Fruit fly (Drosophila melanogaster) whole organism, embryonic: Measurements from ENCODE around the gene IleRS-m.
A peak's percentile ranks its signal among the peaks of the same experiment; 100 is the strongest.

Experiments
- Ada2b ChIP-seq: fragments of 200-800 bp; sonication (Bioruptor generic); IDR thresholded peaks from 2 replicates; pipeline ENCODE4 v1.3.6; 2022; ENCODE audit warnings: missing biosample characterization, missing genetic modification characterization
- CG10274 ChIP-seq: fragments of 200-800 bp; sonication (Bioruptor generic); optimal IDR thresholded peaks from 3 replicates; lab custom pipeline; 2017; ENCODE audit warnings: missing biosample characterization, mild to moderate bottlenecking, missing genetic modification characterization
- CG10654 ChIP-seq: fragments of 200-800 bp; sonication (Bioruptor generic); optimal IDR thresholded peaks from 2 replicates; lab custom pipeline; 2016; ENCODE audit warnings: missing biosample characterization, missing genetic modification characterization
- CG11695 ChIP-seq: fragments of 200-800 bp; sonication (Bioruptor generic); IDR thresholded peaks from 3 replicates; pipeline ENCODE4 v1.3.6; 2022; ENCODE audit warnings: missing biosample characterization, missing genetic modification characterization
- CG11723 ChIP-seq: fragments of 200-800 bp; sonication (Bioruptor generic); optimal IDR thresholded peaks from 2 replicates; lab custom pipeline; 2017; ENCODE audit warnings: missing biosample characterization, mild to moderate bottlenecking, missing genetic modification characterization
- CG12104 ChIP-seq: fragments of 200-800 bp; sonication (Bioruptor generic); optimal IDR thresholded peaks from 3 replicates; lab custom pipeline; 2016; ENCODE audit warnings: missing biosample characterization, missing genetic modification characterization
- CG13287 ChIP-seq: fragments of 200-800 bp; sonication (Bioruptor generic); IDR thresholded peaks from 2 replicates; pipeline ENCODE4 v1.3.6; 2022; ENCODE audit warnings: missing biosample characterization, missing genetic modification characterization; ENCODE audit not compliant: partially characterized antibody
- CG13775 ChIP-seq: fragments of 200-800 bp; sonication (Bioruptor generic); optimal IDR thresholded peaks from 3 replicates; lab custom pipeline; 2017; ENCODE audit warnings: missing biosample characterization, mild to moderate bottlenecking, missing genetic modification characterization
- CG13894 ChIP-seq: fragments of 200-800 bp; sonication (Bioruptor generic); optimal IDR thresholded peaks from 3 replicates; lab custom pipeline; 2018; ENCODE audit warnings: missing biosample characterization, mild to moderate bottlenecking, missing genetic modification characterization, moderate library complexity
- CG14860 ChIP-seq: fragments of 200-800 bp; sonication (Bioruptor generic); IDR thresholded peaks from 3 replicates; pipeline ENCODE4 v1.3.6; 2022; ENCODE audit warnings: missing biosample characterization, missing genetic modification characterization; ENCODE audit not compliant: partially characterized antibody
- CG15514 ChIP-seq: fragments of 200-800 bp; sonication (Bioruptor generic); optimal IDR thresholded peaks from 3 replicates; lab custom pipeline; 2017; ENCODE audit warnings: missing biosample characterization, missing genetic modification characterization, mild to moderate bottlenecking, moderate library complexity, missing genetic modification reagents
- CG16813 ChIP-seq: fragments of 200-800 bp; sonication (Bioruptor generic); IDR thresholded peaks from 3 replicates; pipeline ENCODE4 v1.3.6; 2022; ENCODE audit warnings: missing biosample characterization, missing genetic modification characterization; ENCODE audit not compliant: partially characterized antibody
- CG17385 ChIP-seq: fragments of 200-800 bp; sonication (Bioruptor generic); optimal IDR thresholded peaks from 3 replicates; lab custom pipeline; 2018; ENCODE audit warnings: missing biosample characterization, mild to moderate bottlenecking, missing genetic modification characterization
- CG17802 ChIP-seq: fragments of 200-800 bp; sonication (Bioruptor generic); optimal IDR thresholded peaks from 2 replicates; lab custom pipeline; 2018; ENCODE audit warnings: missing biosample characterization, mild to moderate bottlenecking, missing genetic modification characterization, moderate library complexity
- CG33213 ChIP-seq: fragments of 200-800 bp; sonication (Bioruptor generic); optimal IDR thresholded peaks from 3 replicates; lab custom pipeline; 2016; ENCODE audit warnings: missing biosample characterization, missing genetic modification characterization
- CG33557 ChIP-seq: fragments of 200-800 bp; sonication (Bioruptor generic); optimal IDR thresholded peaks from 2 replicates; lab custom pipeline; 2019; ENCODE audit warnings: missing biosample characterization, mild to moderate bottlenecking, missing genetic modification characterization, moderate library complexity
- CG34224 ChIP-seq: fragments of 200-800 bp; sonication (Bioruptor generic); IDR thresholded peaks from 3 replicates; pipeline ENCODE4 v1.3.6; 2022; ENCODE audit warnings: missing biosample characterization, missing genetic modification characterization; ENCODE audit not compliant: partially characterized antibody
- CG6272 ChIP-seq: fragments of 200-800 bp; sonication (Bioruptor generic); IDR thresholded peaks from 2 replicates; pipeline ENCODE4 v1.3.6; 2022; ENCODE audit warnings: missing biosample characterization, missing genetic modification characterization
- CG6791 ChIP-seq: fragments of 200-800 bp; sonication (Bioruptor generic); IDR thresholded peaks from 3 replicates; pipeline ENCODE4 v1.3.6; 2022; ENCODE audit warnings: missing biosample characterization, missing genetic modification characterization; ENCODE audit not compliant: partially characterized antibody
- CG7963 ChIP-seq: fragments of 200-800 bp; sonication (Bioruptor generic); IDR thresholded peaks from 3 replicates; pipeline ENCODE4 v1.3.6; 2022; ENCODE audit warnings: missing biosample characterization, missing genetic modification characterization; ENCODE audit not compliant: partially characterized antibody
- CG8478 ChIP-seq: fragments of >200 bp; optimal IDR thresholded peaks from 2 replicates; lab custom pipeline; 2018
- CG8944 ChIP-seq: fragments of 200-800 bp; sonication (Bioruptor generic); optimal IDR thresholded peaks from 3 replicates; lab custom pipeline; 2016; ENCODE audit warnings: missing biosample characterization, missing genetic modification characterization
- CG9215 ChIP-seq: fragments of 200-800 bp; sonication (Bioruptor generic); IDR thresholded peaks from 2 replicates; pipeline ENCODE4 v1.3.6; 2022; ENCODE audit warnings: missing biosample characterization, missing genetic modification characterization
- CG9437 ChIP-seq: fragments of 200-800 bp; sonication (Bioruptor generic); optimal IDR thresholded peaks from 2 replicates; lab custom pipeline; 2018; ENCODE audit warnings: missing biosample characterization, mild to moderate bottlenecking, missing genetic modification characterization
- CG9797 ChIP-seq: fragments of 200-800 bp; sonication (Bioruptor generic); optimal IDR thresholded peaks from 3 replicates; lab custom pipeline; 2018; ENCODE audit warnings: missing biosample characterization, mild to moderate bottlenecking, missing genetic modification characterization
- Dll ChIP-seq: fragments of 200-800 bp; sonication (Bioruptor generic); IDR thresholded peaks from 4 replicates; pipeline ENCODE4 v1.3.6; 2022; ENCODE audit warnings: missing biosample characterization, missing genetic modification characterization; ENCODE audit not compliant: partially characterized antibody
- Dp ChIP-seq: fragments of 200-800 bp; sonication (Bioruptor generic); optimal IDR thresholded peaks from 2 replicates; lab custom pipeline; 2018; ENCODE audit warnings: missing biosample characterization, mild to moderate bottlenecking, missing genetic modification characterization, moderate library complexity
- E2f2 ChIP-seq: fragments of 200-800 bp; sonication (Bioruptor generic); IDR thresholded peaks from 2 replicates; pipeline ENCODE4 v1.3.6; 2022; ENCODE audit warnings: missing biosample characterization, missing genetic modification characterization
- HLHmδ ChIP-seq: fragments of 200-800 bp; sonication (Bioruptor generic); optimal IDR thresholded peaks from 2 replicates; lab custom pipeline; 2018; ENCODE audit warnings: missing biosample characterization, mild to moderate bottlenecking, missing genetic modification characterization, moderate library complexity
- Lpt ChIP-seq: fragments of >200 bp; optimal IDR thresholded peaks from 2 replicates; lab custom pipeline; 2018; ENCODE audit warnings: missing biosample characterization, missing genetic modification characterization
- MBD-R2 ChIP-seq: fragments of 200-800 bp; sonication (Bioruptor generic); IDR thresholded peaks from 2 replicates; pipeline ENCODE4 v1.3.6; 2022; ENCODE audit warnings: missing biosample characterization, missing genetic modification characterization
- MESR4 ChIP-seq: fragments of 200-800 bp; sonication (Bioruptor generic); optimal IDR thresholded peaks from 2 replicates; lab custom pipeline; 2018; ENCODE audit warnings: missing biosample characterization, mild to moderate bottlenecking, missing genetic modification characterization, moderate library complexity
- Med ChIP-seq: fragments of 200-800 bp; sonication (Bioruptor generic); peaks from one replicate; lab custom pipeline; 2016; ENCODE audit warnings: missing biosample characterization, missing genetic modification characterization, mild to moderate bottlenecking, inconsistent platforms, moderate library complexity
- Myb ChIP-seq: fragments of 200-800 bp; sonication (Bioruptor generic); optimal IDR thresholded peaks from 2 replicates; lab custom pipeline; 2016; ENCODE audit warnings: missing biosample characterization, missing genetic modification characterization
- Pdp1 ChIP-seq, 2 experiments: fragments of 200-800 bp; sonication (Bioruptor generic); optimal IDR thresholded peaks; 3 replicates each; lab custom pipeline; 2016; ENCODE audit warnings: missing biosample characterization in 2 of 2, missing genetic modification characterization in 2 of 2, mild to moderate bottlenecking in 1 of 2, moderate library complexity in 1 of 2
- TFAM ChIP-seq: fragments of 200-800 bp; sonication (Bioruptor generic); optimal IDR thresholded peaks from 2 replicates; lab custom pipeline; 2017; ENCODE audit warnings: missing biosample characterization, missing genetic modification characterization, inconsistent platforms
- ab ChIP-seq: fragments of 200-800 bp; sonication (Bioruptor generic); optimal IDR thresholded peaks from 2 replicates; lab custom pipeline; 2016; ENCODE audit warnings: missing biosample characterization, missing genetic modification characterization
- chinmo ChIP-seq: fragments of 200-800 bp; sonication (Bioruptor generic); IDR thresholded peaks from 4 replicates; pipeline ENCODE4 v1.3.6; 2022; ENCODE audit warnings: missing biosample characterization, missing genetic modification characterization; ENCODE audit not compliant: partially characterized antibody
- crc ChIP-seq: fragments of 200-800 bp; sonication (Bioruptor generic); optimal IDR thresholded peaks from 2 replicates; lab custom pipeline; 2016; ENCODE audit warnings: missing biosample characterization, missing genetic modification characterization
- crp ChIP-seq, 2 experiments: fragments of 200-800 bp; sonication (Bioruptor generic); optimal IDR thresholded peaks; 2 replicates in 1 of 2; 3 replicates in 1 of 2; lab custom pipeline; 2017; ENCODE audit warnings: missing biosample characterization in 2 of 2, missing genetic modification characterization in 2 of 2, mild to moderate bottlenecking in 1 of 2, moderate library complexity in 1 of 2
- en ChIP-seq: fragments of 200-800 bp; sonication (Bioruptor generic); optimal IDR thresholded peaks from 2 replicates; lab custom pipeline; 2016; ENCODE audit warnings: missing biosample characterization, missing genetic modification characterization
- hb ChIP-seq: fragments of 200-800 bp; sonication (Bioruptor generic); IDR thresholded peaks from 3 replicates; pipeline ENCODE4 v1.3.6; 2022; ENCODE audit warnings: missing biosample characterization, missing genetic modification characterization; ENCODE audit not compliant: partially characterized antibody
- jigr1 ChIP-seq: fragments of 200-800 bp; sonication (Bioruptor generic); IDR thresholded peaks from 3 replicates; pipeline ENCODE4 v1.3.6; 2022; ENCODE audit warnings: missing biosample characterization, missing genetic modification characterization
- knrl ChIP-seq: fragments of 200-800 bp; sonication (Bioruptor generic); IDR thresholded peaks from 3 replicates; pipeline ENCODE4 v1.3.6; 2022; ENCODE audit warnings: missing biosample characterization, missing genetic modification characterization; ENCODE audit not compliant: partially characterized antibody
- pita ChIP-seq: fragments of 200-800 bp; sonication (Bioruptor generic); optimal IDR thresholded peaks from 2 replicates; lab custom pipeline; 2017; ENCODE audit warnings: missing biosample characterization, mild to moderate bottlenecking, missing genetic modification characterization
- pzg ChIP-seq: fragments of 200-800 bp; sonication (Bioruptor generic); optimal IDR thresholded peaks from 3 replicates; lab custom pipeline; 2018; ENCODE audit warnings: missing biosample characterization, mild to moderate bottlenecking, missing genetic modification characterization, moderate library complexity
- vnd ChIP-seq: fragments of 200-800 bp; sonication (Bioruptor generic); IDR thresholded peaks from 3 replicates; pipeline ENCODE4 v1.3.6; 2022; ENCODE audit warnings: missing biosample characterization, missing genetic modification characterization; ENCODE audit not compliant: partially characterized antibody
- wek ChIP-seq: fragments of 200-800 bp; sonication (Bioruptor generic); optimal IDR thresholded peaks from 3 replicates; lab custom pipeline; 2018; ENCODE audit warnings: missing biosample characterization, mild to moderate bottlenecking, missing genetic modification characterization, moderate library complexity

Gene IleRS-m

dm6 chr3L:16100059-16100458 lies at the start of gene IleRS-m:
IleRS-m (plus strand) TSS chr3L:16100280.
- peak; percentile 90 for TF ChIP-seq Dp
- peak; percentile 96 for TF ChIP-seq E2f2 (GFP tag; lab: Robert Waterston, UW)
- TF ChIP-seq CG17802 (tag; lab: Kevin White, UChicago), result peak; percentile 99
- peak; percentile 96 for TF ChIP-seq CG17385 (GFP tag; lab: Kevin White, UChicago)
- no peak for TF ChIP-seq ab (GFP tag; lab: Kevin White, UChicago)
- no peak for TF ChIP-seq CG13775 (GFP tag; lab: Kevin White, UChicago)
- TF ChIP-seq MESR4, result peak; percentile 20
- TF ChIP-seq Dll (GFP tag; lab: Robert Waterston, UW), result 0 out of 4 replicates have a peak, but pooled peaks have one; percentile 11
- TF ChIP-seq crp (GFP tag; optimal IDR thresholded peaks at IDR 0.05; lab: Kevin White, UChicago), result peak; percentile 53 to 89
- peak; percentile 87 for TF ChIP-seq CG15514 (GFP tag; lab: Kevin White, UChicago)
- peak; percentile 98 for TF ChIP-seq CG9437
- peak; percentile 39 for TF ChIP-seq pzg (GFP tag; lab: Kevin White, UChicago)
- TF ChIP-seq CG10274 (GFP tag; lab: Kevin White, UChicago), result no peak
- 0 out of 3 replicates have a peak, but pooled peaks have one; percentile 27 for TF ChIP-seq CG34224 (GFP tag; lab: Robert Waterston, UW)
- peak; percentile 76 for TF ChIP-seq MBD-R2

DNA sequence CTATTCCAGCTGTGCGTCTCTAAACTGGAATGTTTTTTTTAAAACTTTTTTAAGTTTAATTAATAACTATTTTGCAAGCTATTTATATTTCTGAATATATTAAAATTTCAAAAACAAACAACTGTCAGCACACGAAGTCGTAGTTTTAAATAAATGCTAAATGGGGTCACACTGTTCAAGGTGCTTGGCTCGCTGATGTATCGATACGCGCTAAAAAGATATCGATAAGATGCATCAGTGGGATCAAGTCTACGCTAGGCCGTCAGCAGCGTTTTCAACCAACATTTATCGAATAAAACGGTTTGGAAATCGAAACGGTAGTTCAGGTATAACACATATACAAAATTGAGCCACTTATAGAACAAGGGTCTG lies 49.2 kb upstream of the IleRS-m start, which contains the start of gene Diap1:
Diap1 (minus strand) TSS at position 148 of the 372 bp plus-strand sequence.
- peak; percentile 79 for TF ChIP-seq Myb (GFP tag; lab: Kevin White, UChicago)
- TF ChIP-seq CG13287 (GFP tag; lab: Robert Waterston, UW), result peak; percentile 94
- peak in 1 of 2 experiments; percentile 17 for TF ChIP-seq Pdp1 (GFP tag; optimal IDR thresholded peaks at IDR 0.05; lab: Kevin White, UChicago)
- TF ChIP-seq CG33213 (GFP tag; lab: Kevin White, UChicago), result peak; percentile 41
- peak; percentile 88 for TF ChIP-seq knrl (GFP tag; lab: Robert Waterston, UW)
- no peak for TF ChIP-seq CG12104 (GFP tag; lab: Kevin White, UChicago)
- peak; percentile 96 for TF ChIP-seq CG6791 (GFP tag; lab: Robert Waterston, UW)
- peak; percentile 87 for TF ChIP-seq pita (GFP tag; lab: Kevin White, UChicago)
- TF ChIP-seq CG16813 (GFP tag; lab: Robert Waterston, UW), result peak; percentile 87
- TF ChIP-seq hb (GFP tag; lab: Robert Waterston, UW), result peak; percentile 89
- TF ChIP-seq CG14860 (GFP tag; lab: Robert Waterston, UW), result peak; percentile 84
- no peak for TF ChIP-seq TFAM
- TF ChIP-seq crc (GFP tag; lab: Kevin White, UChicago), result no peak
- TF ChIP-seq HLHmδ (GFP tag; lab: Kevin White, UChicago), result no peak
- no peak for TF ChIP-seq CG13894
- no peak for TF ChIP-seq en (GFP tag; lab: Kevin White, UChicago)
- TF ChIP-seq Lpt (GFP tag; lab: Kevin White, UChicago), result no peak
- TF ChIP-seq CG8478 (lab: Kevin White, UChicago), result no peak
- 0 out of 2 replicates have a peak, but pooled peaks have one; percentile 31 for TF ChIP-seq CG6272 (GFP tag; lab: Robert Waterston, UW)
- TF ChIP-seq CG9215 (GFP tag; lab: Robert Waterston, UW), result peak; percentile 21; the same call in 1 of the 2 replicates
- TF ChIP-seq wek, result no peak
- peak; percentile 40; the same call in 1 of the 4 replicates for TF ChIP-seq chinmo (GFP tag; lab: Robert Waterston, UW)
- TF ChIP-seq CG11723, result no peak
- TF ChIP-seq CG7963 (GFP tag; lab: Robert Waterston, UW), result peak; percentile 91
- TF ChIP-seq CG9797 (GFP tag; lab: Kevin White, UChicago), result peak; percentile 62
- TF ChIP-seq CG33557 (GFP tag; lab: Kevin White, UChicago), result no peak
- peak; percentile 84 for TF ChIP-seq Med (GFP tag; lab: Kevin White, UChicago)
- TF ChIP-seq Ada2b, result no peak
- TF ChIP-seq vnd (GFP tag; lab: Robert Waterston, UW), result peak; percentile 81; the same call in 2 of the 3 replicates
- no peak for TF ChIP-seq jigr1 (GFP tag; lab: Robert Waterston, UW)
- no peak for TF ChIP-seq CG11695 (GFP tag; lab: Robert Waterston, UW)
- no peak for TF ChIP-seq CG8944 (GFP tag; lab: Kevin White, UChicago)
- TF ChIP-seq CG10654, result peak; percentile 6
